Fruit fly (Drosophila melanogaster) whole organism, embryonic: ENCODE measurements around the gene CG13314.

Experiments
- BtbVII ChIP-seq: fragments of 200-800 bp; sonication (Bioruptor generic); optimal IDR thresholded peaks from 3 replicates; lab custom pipeline; 2017; ENCODE audit warnings: missing biosample characterization, mild to moderate bottlenecking, missing genetic modification characterization
- CG10147 ChIP-seq: fragments of 200-800 bp; sonication (Bioruptor generic); optimal IDR thresholded peaks from 2 replicates; lab custom pipeline; 2019; ENCODE audit warnings: missing biosample characterization, mild to moderate bottlenecking, missing genetic modification characterization, moderate library complexity
- CG11093 ChIP-seq: fragments of 200-800 bp; sonication (Bioruptor generic); IDR thresholded peaks from 3 replicates; pipeline ENCODE4 v1.3.6; 2022; ENCODE audit warnings: missing biosample characterization, missing genetic modification characterization
- CG12104 ChIP-seq: fragments of 200-800 bp; sonication (Bioruptor generic); optimal IDR thresholded peaks from 3 replicates; lab custom pipeline; 2016; ENCODE audit warnings: missing biosample characterization, missing genetic modification characterization
- CG12219 ChIP-seq: fragments of 200-800 bp; sonication (Bioruptor generic); optimal IDR thresholded peaks from 3 replicates; lab custom pipeline; 2018; ENCODE audit warnings: missing biosample characterization, mild to moderate bottlenecking, missing genetic modification characterization
- CG12942 ChIP-seq: fragments of 200-800 bp; sonication (Bioruptor generic); optimal IDR thresholded peaks from 3 replicates; lab custom pipeline; 2016; ENCODE audit warnings: missing biosample characterization, missing genetic modification characterization
- CG1602 ChIP-seq: fragments of 200-800 bp; sonication (Bioruptor generic); optimal IDR thresholded peaks from 3 replicates; lab custom pipeline; 2016; ENCODE audit warnings: missing biosample characterization, missing genetic modification characterization
- CG17361 ChIP-seq: fragments of 200-800 bp; sonication (Bioruptor generic); IDR thresholded peaks from 3 replicates; pipeline ENCODE4 v1.3.6; 2022; ENCODE audit warnings: missing biosample characterization, missing genetic modification characterization
- CG17385 ChIP-seq: fragments of 200-800 bp; sonication (Bioruptor generic); optimal IDR thresholded peaks from 3 replicates; lab custom pipeline; 2018; ENCODE audit warnings: missing biosample characterization, mild to moderate bottlenecking, missing genetic modification characterization
- CG17612 ChIP-seq: fragments of 200-800 bp; sonication (Bioruptor generic); IDR thresholded peaks from 2 replicates; pipeline ENCODE4 v1.3.6; 2022; ENCODE audit warnings: missing biosample characterization, missing genetic modification characterization
- CG17802 ChIP-seq: fragments of 200-800 bp; sonication (Bioruptor generic); optimal IDR thresholded peaks from 2 replicates; lab custom pipeline; 2018; ENCODE audit warnings: missing biosample characterization, mild to moderate bottlenecking, missing genetic modification characterization, moderate library complexity
- CG2116 ChIP-seq: fragments of 200-800 bp; sonication (Bioruptor generic); optimal IDR thresholded peaks from 3 replicates; lab custom pipeline; 2018; ENCODE audit warnings: missing biosample characterization, mild to moderate bottlenecking, missing genetic modification characterization
- CG2712 ChIP-seq: fragments of 200-800 bp; optimal IDR thresholded peaks from 3 replicates; lab custom pipeline; 2019; ENCODE audit warnings: missing biosample characterization, mild to moderate bottlenecking, missing genetic modification characterization, moderate library complexity
- CG33557 ChIP-seq: fragments of 200-800 bp; sonication (Bioruptor generic); optimal IDR thresholded peaks from 2 replicates; lab custom pipeline; 2019; ENCODE audit warnings: missing biosample characterization, mild to moderate bottlenecking, missing genetic modification characterization, moderate library complexity
- CG4328 ChIP-seq: fragments of 200-800 bp; sonication (Bioruptor generic); optimal IDR thresholded peaks from 3 replicates; lab custom pipeline; 2017; ENCODE audit warnings: missing biosample characterization, missing genetic modification reagents, missing genetic modification characterization
- CG43689 ChIP-seq: fragments of 200-800 bp; sonication (Bioruptor generic); IDR thresholded peaks from 2 replicates; pipeline ENCODE4 v1.3.6; 2022; ENCODE audit warnings: missing biosample characterization, missing genetic modification characterization
- CG8765 ChIP-seq: fragments of 200-800 bp; sonication (Bioruptor generic); IDR thresholded peaks from 2 replicates; pipeline ENCODE4 v1.3.6; 2022; ENCODE audit warnings: missing biosample characterization, missing genetic modification characterization
- CG9797 ChIP-seq: fragments of 200-800 bp; sonication (Bioruptor generic); optimal IDR thresholded peaks from 3 replicates; lab custom pipeline; 2018; ENCODE audit warnings: missing biosample characterization, mild to moderate bottlenecking, missing genetic modification characterization
- CkIIα-i1 ChIP-seq: fragments of 200-800 bp; sonication (Bioruptor generic); IDR thresholded peaks from 2 replicates; pipeline ENCODE4 v1.3.6; 2022; ENCODE audit warnings: missing biosample characterization, missing genetic modification characterization
- CoRest ChIP-seq: fragments of 200-800 bp; sonication (Bioruptor generic); optimal IDR thresholded peaks from 3 replicates; lab custom pipeline; 2018; ENCODE audit warnings: missing biosample characterization, mild to moderate bottlenecking, missing genetic modification characterization, moderate library complexity
- Doc3 ChIP-seq: fragments of 200-800 bp; sonication (Bioruptor generic); IDR thresholded peaks from 3 replicates; pipeline ENCODE4 v1.3.6; 2022; ENCODE audit warnings: missing biosample characterization, missing genetic modification characterization; ENCODE audit not compliant: partially characterized antibody
- Dref ChIP-seq: fragments of 200-800 bp; sonication (Bioruptor generic); IDR thresholded peaks from 2 replicates; pipeline ENCODE4 v1.3.6; 2022; ENCODE audit warnings: missing biosample characterization, missing genetic modification characterization
- Drgx ChIP-seq: fragments of 200-800 bp; sonication (Bioruptor generic); IDR thresholded peaks from 2 replicates; pipeline ENCODE4 v1.3.6; 2022; ENCODE audit warnings: missing biosample characterization, missing genetic modification characterization
- Fer1 ChIP-seq: fragments of 200-800 bp; sonication (Bioruptor generic); optimal IDR thresholded peaks from 2 replicates; lab custom pipeline; 2017; ENCODE audit warnings: missing biosample characterization, mild to moderate bottlenecking, missing genetic modification characterization
- HLHmδ ChIP-seq: fragments of 200-800 bp; sonication (Bioruptor generic); optimal IDR thresholded peaks from 2 replicates; lab custom pipeline; 2018; ENCODE audit warnings: missing biosample characterization, mild to moderate bottlenecking, missing genetic modification characterization, moderate library complexity
- HmgD ChIP-seq: fragments of 200-800 bp; sonication (Bioruptor generic); optimal IDR thresholded peaks from 3 replicates; lab custom pipeline; 2016; ENCODE audit warnings: missing biosample characterization, missing genetic modification characterization
- Hmx ChIP-seq: fragments of 200-800 bp; sonication (Bioruptor generic); optimal IDR thresholded peaks from 2 replicates; lab custom pipeline; 2016; ENCODE audit warnings: missing biosample characterization, missing genetic modification characterization
- Hr78 ChIP-seq, 2 experiments: fragments of 200-800 bp in 1 of 2; fragments of >200 bp in 1 of 2; sonication (Bioruptor generic) in 1 of 2; optimal IDR thresholded peaks; 2 replicates each; lab custom pipeline; 2017 to 2019; ENCODE audit warnings: missing biosample characterization in 2 of 2, missing genetic modification characterization in 2 of 2, mild to moderate bottlenecking in 1 of 2, moderate library complexity in 1 of 2
- Meics ChIP-seq: fragments of 200-800 bp; sonication (Bioruptor generic); optimal IDR thresholded peaks from 2 replicates; lab custom pipeline; 2017; ENCODE audit warnings: missing biosample characterization, mild to moderate bottlenecking, missing genetic modification characterization
- NC2α ChIP-seq: fragments of 200-800 bp; sonication (Bioruptor generic); optimal IDR thresholded peaks from 2 replicates; lab custom pipeline; 2016; ENCODE audit warnings: missing biosample characterization, missing genetic modification characterization
- Neu2 ChIP-seq: fragments of 200-800 bp; sonication (Bioruptor generic); optimal IDR thresholded peaks from 3 replicates; lab custom pipeline; 2016; ENCODE audit warnings: missing biosample characterization, missing genetic modification characterization, borderline replicate concordance
- Optix ChIP-seq: fragments of 200-800 bp; sonication (Bioruptor generic); IDR thresholded peaks from 3 replicates; pipeline ENCODE4 v1.3.6; 2022; ENCODE audit warnings: missing biosample characterization, missing genetic modification characterization
- Poxn ChIP-seq: fragments of 200-800 bp; sonication (Bioruptor generic); IDR thresholded peaks from 2 replicates; pipeline ENCODE4 v1.3.6; 2022; ENCODE audit warnings: missing biosample characterization, missing genetic modification characterization
- Sry-δ ChIP-seq: fragments of 200-800 bp; sonication (Bioruptor generic); optimal IDR thresholded peaks from 2 replicates; lab custom pipeline; 2016; ENCODE audit warnings: missing biosample characterization, missing genetic modification characterization
- Tbp ChIP-seq: fragments of >200 bp; optimal IDR thresholded peaks from 2 replicates; lab custom pipeline; 2018; ENCODE audit warnings: missing biosample characterization, missing genetic modification characterization
- cato ChIP-seq: fragments of 200-800 bp; sonication (Bioruptor generic); optimal IDR thresholded peaks from 2 replicates; lab custom pipeline; 2016; ENCODE audit warnings: missing biosample characterization, missing genetic modification characterization, borderline replicate concordance
- dmrt99B ChIP-seq: fragments of 200-800 bp; sonication (Bioruptor generic); optimal IDR thresholded peaks from 2 replicates; lab custom pipeline; 2018; ENCODE audit warnings: missing biosample characterization, mild to moderate bottlenecking, missing genetic modification characterization, moderate library complexity
- esg ChIP-seq: fragments of 200-800 bp; sonication (Bioruptor generic); conservative IDR thresholded peaks from 2 replicates; pipeline ENCODE4 v1.3.6; 2022; ENCODE audit warnings: missing biosample characterization, missing genetic modification characterization
- eve ChIP-seq, 2 experiments: fragments of >200 bp; optimal IDR thresholded peaks; 2 replicates each; lab custom pipeline; 2017; ENCODE audit warnings: missing biosample characterization in 2 of 2, missing genetic modification characterization in 2 of 2
- gro ChIP-seq: fragments of 200-800 bp; sonication (Bioruptor generic); optimal IDR thresholded peaks from 2 replicates; lab custom pipeline; 2016; ENCODE audit warnings: missing biosample characterization, missing genetic modification characterization
- her ChIP-seq: fragments of 200-800 bp; sonication (Bioruptor generic); optimal IDR thresholded peaks from 2 replicates; lab custom pipeline; 2016; ENCODE audit warnings: missing biosample characterization, missing genetic modification characterization
- hth ChIP-seq: fragments of >200 bp; optimal IDR thresholded peaks from 2 replicates; lab custom pipeline; 2017; ENCODE audit warnings: inconsistent platforms
- mam ChIP-seq: fragments of 200-800 bp; sonication (Bioruptor generic); optimal IDR thresholded peaks from 3 replicates; lab custom pipeline; 2016; ENCODE audit warnings: missing biosample characterization, missing genetic modification characterization
- row ChIP-seq: fragments of 200-800 bp; sonication (Bioruptor generic); IDR thresholded peaks from 3 replicates; pipeline ENCODE4 v1.3.6; 2022; ENCODE audit warnings: missing biosample characterization, missing genetic modification characterization
- sd ChIP-seq: fragments of 200-800 bp; sonication (Bioruptor generic); optimal IDR thresholded peaks from 3 replicates; lab custom pipeline; 2018; ENCODE audit warnings: missing biosample characterization, mild to moderate bottlenecking, missing genetic modification characterization, moderate library complexity
- slbo ChIP-seq: fragments of 200-800 bp; sonication (Bioruptor generic); IDR thresholded peaks from 2 replicates; pipeline ENCODE4 v1.3.6; 2022; ENCODE audit warnings: missing biosample characterization, missing genetic modification characterization
- sob ChIP-seq: fragments of 200-800 bp; sonication (Bioruptor generic); IDR thresholded peaks from 2 replicates; pipeline ENCODE4 v1.3.6; 2022; ENCODE audit warnings: missing biosample characterization, missing genetic modification characterization
- ssp ChIP-seq: fragments of 200-800 bp; sonication (Bioruptor generic); IDR thresholded peaks from 2 replicates; pipeline ENCODE4 v1.3.6; 2022; ENCODE audit warnings: missing biosample characterization, missing genetic modification characterization
- tio ChIP-seq: fragments of 200-800 bp; sonication (Bioruptor generic); optimal IDR thresholded peaks from 2 replicates; lab custom pipeline; 2017; ENCODE audit warnings: missing biosample characterization, missing genetic modification characterization, inconsistent platforms
- ttk ChIP-seq: fragments of 200-800 bp; sonication (Bioruptor generic); IDR thresholded peaks from 2 replicates; pipeline ENCODE4 v2.1.2; 2022; ENCODE audit warnings: missing biosample characterization, missing genetic modification characterization
- zen ChIP-seq: fragments of 200-800 bp; sonication (Bioruptor generic); optimal IDR thresholded peaks from 3 replicates; lab custom pipeline; 2018; ENCODE audit warnings: missing biosample characterization, mild to moderate bottlenecking, missing genetic modification characterization, moderate library complexity
- zen2 ChIP-seq: fragments of 200-800 bp; sonication (Bioruptor generic); IDR thresholded peaks from 3 replicates; pipeline ENCODE4 v1.3.6; 2022; ENCODE audit warnings: missing biosample characterization, missing genetic modification characterization; ENCODE audit not compliant: partially characterized antibody

The CG13314 gene

dm6 chr3L:8985848-8986320, 4.3 kb downstream of the CG13314 start, which contains the start of gene Galk:
Gene Galk (minus strand): TSS chr3L:8986091.
- no peak for TF ChIP-seq CG8765 (GFP tag; lab: Robert Waterston, UW)
- peak in 1 of 2 experiments; percentile 86 for TF ChIP-seq Hr78 (GFP tag; optimal IDR thresholded peaks at IDR 0.05; lab: Kevin White, UChicago)
- peak; percentile 36; the same call in 1 of the 2 replicates for TF ChIP-seq ttk (GFP tag; lab: Robert Waterston, UW)
- peak; percentile 90 for TF ChIP-seq slbo (GFP tag; lab: Robert Waterston, UW)
- no peak for TF ChIP-seq eve (GFP tag; optimal IDR thresholded peaks at IDR 0.05; lab: Kevin White, UChicago)
- peak; percentile 49; the same call in 1 of the 3 replicates for TF ChIP-seq Optix (GFP tag; lab: Robert Waterston, UW)
- TF ChIP-seq CG17361 (GFP tag; lab: Robert Waterston, UW) = no peak; the same call in 2 of the 3 replicates
- peak; percentile 4 for TF ChIP-seq CG1602 (GFP tag; lab: Kevin White, UChicago)
- no peak for TF ChIP-seq NC2α (GFP tag; lab: Kevin White, UChicago)
- peak; percentile 77 for TF ChIP-seq sd (tag; lab: Kevin White, UChicago)
- TF ChIP-seq CG11093 (GFP tag; lab: Robert Waterston, UW) = no peak
- TF ChIP-seq Fer1 (GFP tag; lab: Kevin White, UChicago) = peak; percentile 72
- TF ChIP-seq Doc3 (GFP tag; lab: Robert Waterston, UW) = no peak
- no peak for TF ChIP-seq Sry-δ
- TF ChIP-seq row (GFP tag; lab: Robert Waterston, UW) = peak; percentile 92
- TF ChIP-seq hth = no peak
- TF ChIP-seq CG4328 (GFP tag; lab: Kevin White, UChicago) = peak; percentile 58
- TF ChIP-seq CG2712 = peak; percentile 5
- TF ChIP-seq BtbVII (GFP tag; lab: Kevin White, UChicago) = peak; percentile 80
- no peak for TF ChIP-seq Drgx (GFP tag; lab: Robert Waterston, UW)
- TF ChIP-seq Meics (GFP tag; lab: Kevin White, UChicago) = peak; percentile 77
- TF ChIP-seq gro (GFP tag; lab: Kevin White, UChicago) = peak; percentile 68
- no peak for TF ChIP-seq Poxn
- TF ChIP-seq CG17385 = no peak
- TF ChIP-seq Hmx = no peak
- no peak for TF ChIP-seq Tbp (GFP tag; lab: Kevin White, UChicago)
- no peak for TF ChIP-seq CG10147 (GFP tag; lab: Kevin White, UChicago)
- TF ChIP-seq CkIIα-i1 (GFP tag; lab: Robert Waterston, UW) = no peak
- TF ChIP-seq cato (GFP tag; lab: Kevin White, UChicago) = no peak
- TF ChIP-seq CG2116 = no peak
- no peak for TF ChIP-seq CoRest (tag; lab: Kevin White, UChicago)
- no peak for TF ChIP-seq dmrt99B
- peak; percentile 78 for TF ChIP-seq sob (GFP tag; lab: Robert Waterston, UW)
- TF ChIP-seq Dref (GFP tag; lab: Robert Waterston, UW) = no peak
- no peak for TF ChIP-seq tio
- TF ChIP-seq CG12942 (GFP tag; lab: Kevin White, UChicago) = peak; percentile 11
- peak; percentile 56 for TF ChIP-seq CG33557 (GFP tag; lab: Kevin White, UChicago)
- no peak for TF ChIP-seq CG12104 (GFP tag; lab: Kevin White, UChicago)
- peak; percentile 33 for TF ChIP-seq CG17612 (GFP tag; lab: Robert Waterston, UW)
- no peak for TF ChIP-seq CG43689 (GFP tag; lab: Robert Waterston, UW)
- TF ChIP-seq zen (tag; lab: Kevin White, UChicago) = no peak
- TF ChIP-seq CG9797 = no peak
- peak; percentile 62 for TF ChIP-seq CG12219 (GFP tag; lab: Kevin White, UChicago)
- TF ChIP-seq Neu2 (GFP tag; lab: Kevin White, UChicago) = no peak
- peak; percentile 65 for TF ChIP-seq her (GFP tag; lab: Kevin White, UChicago)
- peak; percentile 26; the same call in 1 of the 2 replicates for TF ChIP-seq ssp (GFP tag; lab: Robert Waterston, UW)
- no peak for TF ChIP-seq HLHmδ (GFP tag; lab: Kevin White, UChicago)
- TF ChIP-seq HmgD (GFP tag; lab: Kevin White, UChicago) = no peak
- peak; percentile 82 for TF ChIP-seq mam
- no peak for TF ChIP-seq zen2 (GFP tag; lab: Robert Waterston, UW)
- TF ChIP-seq esg = no peak
- peak; percentile 25 for TF ChIP-seq CG17802
